Fruit fly (Drosophila melanogaster): ENCODE measurements around the gene mmd.

DNA sequence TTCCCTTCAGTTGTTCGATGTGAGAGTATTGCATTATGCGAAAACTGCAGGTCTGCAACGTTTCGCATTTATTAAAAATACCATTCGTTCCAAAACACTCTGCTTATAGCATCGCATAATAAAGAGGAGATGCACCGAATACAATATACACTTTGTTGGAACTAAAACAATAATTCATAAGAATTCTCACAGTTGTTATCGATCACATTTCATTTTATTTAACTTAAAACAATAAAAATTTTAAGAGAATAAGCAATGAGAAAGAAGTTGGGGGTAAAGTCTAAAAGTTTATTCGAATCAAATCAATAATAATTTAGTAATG, 38.8 kb downstream of the mmd start:
- no peak for TF ChIP-seq Pif1B (GFP tag; optimal IDR thresholded peaks at IDR 0.05)
- TF ChIP-seq CG8159 (tag; optimal IDR thresholded peaks at IDR 0.05), result no peak
- TF ChIP-seq fd96Ca (GFP tag; IDR thresholded peaks at IDR 0.05), result no peak
- no peak for TF ChIP-seq rn (GFP tag; IDR thresholded peaks at IDR 0.05)
- no peak for TF ChIP-seq CG32121 (GFP tag; IDR thresholded peaks at IDR 0.05)
- no peak for TF ChIP-seq CG14655 (GFP tag; optimal IDR thresholded peaks at IDR 0.05)
- no peak for TF ChIP-seq CG12605 (GFP tag; IDR thresholded peaks at IDR 0.05)
- no peak for TF ChIP-seq gl (tag; optimal IDR thresholded peaks at IDR 0.05)
- no peak for TF ChIP-seq CG4496 (GFP tag; IDR thresholded peaks at IDR 0.05)
